Worm (Caenorhabditis elegans): ENCODE measurements around the gene ilys-3.

- TF ChIP-seq ama-1 (optimal IDR thresholded peaks at IDR 0.05) (no peak), pes-1 (GFP tag; IDR thresholded peaks at IDR 0.05) (no peak), hmg-4 (GFP tag; optimal IDR thresholded peaks at IDR 0.05) (no peak), flt-1 (GFP tag; IDR thresholded peaks at IDR 0.05) (no peak), tbx-11 (GFP tag; IDR thresholded peaks at IDR 0.05) (no peak), B0310.2 (tag; optimal IDR thresholded peaks at IDR 0.05) (no peak), sea-1 (GFP tag; conservative IDR thresholded peaks at IDR 0.05) (no peak), ets-7 (tag; optimal IDR thresholded peaks at IDR 0.05) (no peak), F13C5.2 (tag; optimal IDR thresholded peaks at IDR 0.05) (no peak), aly-1 (tag; optimal IDR thresholded peaks at IDR 0.05) (no peak)
These were observed 47.5 kb upstream of the ilys-3 start for ce11 chrIV:2416738-2417137.
